Worm (Caenorhabditis elegans) whole organism, L1 larva: Measurements from ENCODE around the gene Y17D7C.2.

Source experiments
- C04F5.9 ChIP-seq: sonication (generic microtip); optimal IDR thresholded peaks from 2 replicates; lab custom pipeline; 2016; ENCODE audit warnings: missing genetic modification characterization, missing compliant biosample characterization
- C16A3.4 ChIP-seq: fragments of 150-350 bp; optimal IDR thresholded peaks from 2 replicates; lab custom pipeline; 2014; ENCODE audit warnings: missing biosample characterization, missing genetic modification characterization
- F16B12.6 ChIP-seq: fragments of 150-350 bp; optimal IDR thresholded peaks from 2 replicates; lab custom pipeline; 2014; ENCODE audit warnings: missing biosample characterization, missing genetic modification characterization
- aly-2 ChIP-seq: fragments of 150-350 bp; optimal IDR thresholded peaks from 2 replicates; lab custom pipeline; 2014; ENCODE audit warnings: missing biosample characterization, missing genetic modification characterization
- ceh-8 ChIP-seq: fragments of 200-800 bp; sonication (Bioruptor generic); optimal IDR thresholded peaks from 2 replicates; lab custom pipeline; 2018; ENCODE audit warnings: mild to moderate bottlenecking, missing genetic modification characterization, moderate library complexity, missing compliant biosample characterization
- ceh-82 ChIP-seq, 3 experiments: fragments of 150-350 bp in 1 of 3; sonication (generic microtip) in 2 of 3; optimal IDR thresholded peaks; 2 replicates each; lab custom pipeline; 2014 to 2017; ENCODE audit warnings: missing biosample characterization in 3 of 3, missing genetic modification characterization in 3 of 3
- ceh-90 ChIP-seq: sonication (generic microtip); optimal IDR thresholded peaks from 2 replicates; lab custom pipeline; 2016; ENCODE audit warnings: missing genetic modification characterization, missing compliant biosample characterization
- ces-1 ChIP-seq: fragments of 150-350 bp; optimal IDR thresholded peaks from 2 replicates; lab custom pipeline; 2014; ENCODE audit warnings: missing biosample characterization, missing genetic modification reagents, missing genetic modification characterization
- dpl-1 ChIP-seq, 3 experiments: fragments of 150-350 bp in 2 of 3; sonication (generic microtip) in 1 of 3; optimal IDR thresholded peaks; 2 replicates each; lab custom pipeline; 2014 to 2017; ENCODE audit warnings: missing biosample characterization in 3 of 3, missing genetic modification characterization in 3 of 3, missing genetic modification reagents in 3 of 3
- dsc-1 ChIP-seq: sonication (generic microtip); optimal IDR thresholded peaks from 2 replicates; lab custom pipeline; 2016; ENCODE audit warnings: mild to moderate bottlenecking, missing genetic modification characterization, missing compliant biosample characterization
- efl-1 ChIP-seq, 4 experiments: fragments of 150-350 bp; optimal IDR thresholded peaks in 3 of 4; peaks in 1 of 4; 1 replicate in 1 of 4; 2 replicates in 3 of 4; lab custom pipeline; 2014; ENCODE audit warnings: missing biosample characterization in 2 of 4, missing genetic modification characterization in 2 of 4, missing genetic modification reagents in 2 of 4
- efl-3 ChIP-seq: fragments of 200-800 bp; sonication (Bioruptor generic); optimal IDR thresholded peaks from 2 replicates; lab custom pipeline; 2018; ENCODE audit warnings: mild to moderate bottlenecking, missing genetic modification characterization, missing compliant biosample characterization
- egl-27 ChIP-seq, 2 experiments: fragments of 150-350 bp in 1 of 2; sonication (generic microtip); optimal IDR thresholded peaks; 3 replicates each; lab custom pipeline; 2017 to 2018; ENCODE audit warnings: missing biosample characterization in 2 of 2, missing genetic modification characterization in 2 of 2, missing genetic modification reagents in 2 of 2
- elt-3 ChIP-seq, 6 experiments: fragments of 150-350 bp in 1 of 6; sonication (generic microtip); optimal IDR thresholded peaks; 2 replicates each; lab custom pipeline; 2017 to 2018; ENCODE audit warnings: missing biosample characterization in 6 of 6, missing genetic modification characterization in 6 of 6, inconsistent platforms in 1 of 6
- fkh-10 ChIP-seq: sonication (generic microtip); optimal IDR thresholded peaks from 2 replicates; lab custom pipeline; 2017; ENCODE audit warnings: missing biosample characterization, missing genetic modification reagents, missing genetic modification characterization
- fkh-4 ChIP-seq: sonication (generic microtip); optimal IDR thresholded peaks from 2 replicates; lab custom pipeline; 2016; ENCODE audit warnings: missing compliant biosample characterization, missing genetic modification characterization, borderline replicate concordance
- fkh-8 ChIP-seq: sonication (generic microtip); optimal IDR thresholded peaks from 2 replicates; lab custom pipeline; 2016; ENCODE audit warnings: mild to moderate bottlenecking, missing genetic modification characterization, missing compliant biosample characterization
- fos-1 ChIP-seq: fragments of 150-350 bp; optimal IDR thresholded peaks from 2 replicates; lab custom pipeline; 2014; ENCODE audit warnings: missing biosample characterization, missing genetic modification characterization
- grh-1 ChIP-seq: fragments of 200-800 bp; sonication (Bioruptor generic); IDR thresholded peaks from 2 replicates; pipeline ENCODE4 v1.3.6; 2022; ENCODE audit warnings: missing genetic modification reagents, missing genetic modification characterization, missing compliant biosample characterization
- hlh-17 ChIP-seq: fragments of 200-800 bp; sonication (Bioruptor generic); optimal IDR thresholded peaks from 2 replicates; lab custom pipeline; 2018; ENCODE audit warnings: missing genetic modification characterization, mild to moderate bottlenecking, missing compliant biosample characterization, moderate library complexity, borderline replicate concordance
- irx-1 ChIP-seq: sonication (generic microtip); optimal IDR thresholded peaks from 2 replicates; lab custom pipeline; 2016; ENCODE audit warnings: missing genetic modification characterization, missing compliant biosample characterization
- jun-1 ChIP-seq: fragments of 150-350 bp; optimal IDR thresholded peaks from 2 replicates; lab custom pipeline; 2014; ENCODE audit warnings: missing biosample characterization, missing genetic modification reagents, missing genetic modification characterization
- lin-15B ChIP-seq: fragments of 150-350 bp; sonication (generic microtip); optimal IDR thresholded peaks from 3 replicates; lab custom pipeline; 2014; ENCODE audit warnings: missing biosample characterization, missing genetic modification characterization
- lin-35 ChIP-seq, 2 experiments: fragments of 150-350 bp; optimal IDR thresholded peaks; 2 replicates each; lab custom pipeline; 2014; ENCODE audit warnings: missing biosample characterization in 2 of 2, missing genetic modification characterization in 2 of 2, missing genetic modification reagents in 2 of 2
- lir-3 ChIP-seq: sonication (generic microtip); optimal IDR thresholded peaks from 2 replicates; lab custom pipeline; 2016; ENCODE audit warnings: mild to moderate bottlenecking, missing genetic modification characterization, moderate library complexity, missing compliant biosample characterization; ENCODE audit not compliant: poor library complexity
- mep-1 ChIP-seq: fragments of 150-350 bp; optimal IDR thresholded peaks from 2 replicates; lab custom pipeline; 2014; ENCODE audit warnings: missing biosample characterization, missing genetic modification characterization
- nhr-11 ChIP-seq: fragments of 150-350 bp; optimal IDR thresholded peaks from 2 replicates; lab custom pipeline; 2014; ENCODE audit warnings: missing biosample characterization, missing genetic modification characterization
- nhr-12 ChIP-seq: sonication (generic microtip); optimal IDR thresholded peaks from 2 replicates; lab custom pipeline; 2017; ENCODE audit warnings: missing biosample characterization, missing genetic modification characterization
- nhr-20 ChIP-seq: sonication (generic microtip); optimal IDR thresholded peaks from 2 replicates; lab custom pipeline; 2016; ENCODE audit warnings: mild to moderate bottlenecking, missing genetic modification characterization, missing compliant biosample characterization
- nhr-237 ChIP-seq: fragments of 150-350 bp; optimal IDR thresholded peaks from 2 replicates; lab custom pipeline; 2014; ENCODE audit warnings: missing biosample characterization, missing genetic modification characterization
- nhr-47 ChIP-seq: sonication (generic microtip); optimal IDR thresholded peaks from 2 replicates; lab custom pipeline; 2016; ENCODE audit warnings: mild to moderate bottlenecking, missing genetic modification characterization, moderate library complexity, missing compliant biosample characterization
- nhr-71 ChIP-seq: sonication (generic microtip); optimal IDR thresholded peaks from 2 replicates; lab custom pipeline; 2016; ENCODE audit warnings: mild to moderate bottlenecking, missing genetic modification characterization, moderate library complexity, missing compliant biosample characterization
- nhr-77 ChIP-seq: fragments of 150-350 bp; optimal IDR thresholded peaks from 2 replicates; lab custom pipeline; 2014; ENCODE audit warnings: missing biosample characterization, missing genetic modification characterization
- nhr-85 ChIP-seq: sonication (generic microtip); peaks from one replicate; lab custom pipeline; 2016; ENCODE audit warnings: missing genetic modification characterization, inconsistent platforms, missing compliant biosample characterization
- nhr-90 ChIP-seq: sonication (generic microtip); optimal IDR thresholded peaks from 2 replicates; lab custom pipeline; 2016; ENCODE audit warnings: mild to moderate bottlenecking, missing genetic modification characterization, missing compliant biosample characterization; ENCODE audit not compliant: poor library complexity
- pag-3 ChIP-seq: sonication (generic microtip); optimal IDR thresholded peaks from 2 replicates; lab custom pipeline; 2017; ENCODE audit warnings: missing genetic modification characterization, mild to moderate bottlenecking, missing compliant biosample characterization, antibody characterized with exemption, borderline replicate concordance; ENCODE audit not compliant: insufficient read depth
- pqm-1 ChIP-seq: sonication (generic microtip); optimal IDR thresholded peaks from 3 replicates; lab custom pipeline; 2017; ENCODE audit warnings: missing biosample characterization, missing genetic modification characterization
- rnt-1 ChIP-seq: sonication (generic microtip); optimal IDR thresholded peaks from 2 replicates; lab custom pipeline; 2016; ENCODE audit warnings: mild to moderate bottlenecking, missing genetic modification characterization, moderate library complexity, missing compliant biosample characterization
- skn-1 ChIP-seq: fragments of 150-350 bp; optimal IDR thresholded peaks from 2 replicates; lab custom pipeline; 2014; ENCODE audit warnings: missing biosample characterization, missing genetic modification characterization
- snpc-4 ChIP-seq: fragments of 150-350 bp; optimal IDR thresholded peaks from 2 replicates; lab custom pipeline; 2014; ENCODE audit warnings: missing biosample characterization, missing genetic modification characterization
- snu-23 ChIP-seq: sonication (generic microtip); optimal IDR thresholded peaks from 2 replicates; lab custom pipeline; 2016; ENCODE audit warnings: missing genetic modification characterization, missing compliant biosample characterization
- sup-37 ChIP-seq: fragments of 200-800 bp; sonication (Bioruptor generic); optimal IDR thresholded peaks from 2 replicates; lab custom pipeline; 2018; ENCODE audit warnings: mild to moderate bottlenecking, missing genetic modification characterization, missing compliant biosample characterization
- tbx-2 ChIP-seq: sonication (generic microtip); optimal IDR thresholded peaks from 2 replicates; lab custom pipeline; 2016; ENCODE audit warnings: missing genetic modification characterization, missing compliant biosample characterization
- tlp-1 ChIP-seq: fragments of 150-350 bp; optimal IDR thresholded peaks from 2 replicates; lab custom pipeline; 2014; ENCODE audit warnings: missing biosample characterization, missing genetic modification characterization
- unc-130 ChIP-seq: fragments of 150-350 bp; optimal IDR thresholded peaks from 2 replicates; lab custom pipeline; 2017; ENCODE audit warnings: missing biosample characterization, missing genetic modification characterization, inconsistent platforms
- unc-62 ChIP-seq: fragments of 150-350 bp; optimal IDR thresholded peaks from 2 replicates; lab custom pipeline; 2014; ENCODE audit warnings: missing biosample characterization, missing genetic modification reagents, missing genetic modification characterization
- unc-86 ChIP-seq: sonication (generic microtip); optimal IDR thresholded peaks from 2 replicates; lab custom pipeline; 2016; ENCODE audit warnings: missing genetic modification characterization, missing compliant biosample characterization
- vab-15 ChIP-seq: sonication (generic microtip); optimal IDR thresholded peaks from 2 replicates; lab custom pipeline; 2017; ENCODE audit warnings: missing genotype, mild to moderate bottlenecking, missing genetic modification characterization, missing compliant biosample characterization
- xbp-1 ChIP-seq: sonication (generic microtip); optimal IDR thresholded peaks from 2 replicates; lab custom pipeline; 2016; ENCODE audit warnings: missing genetic modification characterization, missing compliant biosample characterization
- zip-4 ChIP-seq: fragments of 200-800 bp; sonication (Bioruptor generic); optimal IDR thresholded peaks from 2 replicates; lab custom pipeline; 2018; ENCODE audit warnings: mild to moderate bottlenecking, missing genetic modification characterization, moderate library complexity, missing compliant biosample characterization
- ztf-11 ChIP-seq, 2 experiments: sonication (generic microtip); optimal IDR thresholded peaks; 2 replicates each; lab custom pipeline; 2016 to 2017; ENCODE audit warnings: missing genetic modification characterization in 2 of 2, missing biosample characterization in 1 of 2, missing compliant biosample characterization in 1 of 2
- ztf-4 ChIP-seq: fragments of 150-350 bp; optimal IDR thresholded peaks from 2 replicates; lab custom pipeline; 2014; ENCODE audit warnings: missing biosample characterization, missing genetic modification characterization

Y17D7C.2 gene

ce11 chrV:18723604-18724003 lies 3.8 kb upstream of the Y17D7C.2 start (continued):
- peak; percentile 96 for TF ChIP-seq mep-1 (tag; lab: Kevin White, UChicago)
- no peak for TF ChIP-seq ces-1 (GFP tag; lab: Kevin White, UChicago)
- TF ChIP-seq nhr-20: peak; percentile 78
- TF ChIP-seq skn-1 (tag; lab: Kevin White, UChicago): peak; percentile 64
- TF ChIP-seq snu-23 (GFP tag; lab: Kevin White, UChicago): peak; percentile 94
- no peak for TF ChIP-seq pqm-1 (tag; lab: Kevin White, UChicago)
- peak; percentile 70 for TF ChIP-seq jun-1 (tag; lab: Kevin White, UChicago)
- peak; percentile 87 for TF ChIP-seq xbp-1
- no peak for TF ChIP-seq ztf-4 (tag; lab: Kevin White, UChicago)
- peak; percentile 70 to 89 for TF ChIP-seq lin-35 (GFP tag; optimal IDR thresholded peaks at IDR 0.05; lab: Kevin White, UChicago)
- TF ChIP-seq unc-130 (tag; lab: Kevin White, UChicago): no peak
- TF ChIP-seq aly-2: no peak
- TF ChIP-seq zip-4 (GFP tag; lab: Kevin White, UChicago): no peak
- TF ChIP-seq dpl-1 (GFP tag; optimal IDR thresholded peaks at IDR 0.05; lab: Kevin White, UChicago): peak; percentile 66 to 78 (median 73)
- TF ChIP-seq ztf-11 (tag; optimal IDR thresholded peaks at IDR 0.05; lab: Kevin White, UChicago): peak in 1 of 2 experiments; percentile 72
- TF ChIP-seq nhr-47 (tag; lab: Kevin White, UChicago): peak; percentile 95
- TF ChIP-seq snpc-4 (tag; lab: Kevin White, UChicago): peak; percentile 86
- TF ChIP-seq C16A3.4 (tag; lab: Kevin White, UChicago): peak; percentile 47
- TF ChIP-seq C04F5.9 (tag; lab: Kevin White, UChicago): no peak
- peak; percentile 75 for TF ChIP-seq fos-1
- peak; percentile 86 for TF ChIP-seq unc-86 (tag; lab: Kevin White, UChicago)
- TF ChIP-seq efl-1 (optimal IDR thresholded peaks at IDR 0.05; lab: Kevin White, UChicago): peak; percentile 78 to 86
- peak; percentile 79 to 98 for TF ChIP-seq efl-1 (GFP tag; optimal IDR thresholded peaks at IDR 0.05 in 1 of 2; lab: Kevin White, UChicago)
- TF ChIP-seq nhr-77 (tag; lab: Kevin White, UChicago): peak; percentile 64
- TF ChIP-seq nhr-90 (tag; lab: Kevin White, UChicago): peak; percentile 85
- TF ChIP-seq lin-15B (tag; lab: Kevin White, UChicago): peak; percentile 25
- TF ChIP-seq dsc-1 (tag; lab: Kevin White, UChicago): peak; percentile 81
- no peak for TF ChIP-seq ceh-8 (GFP tag; lab: Kevin White, UChicago)
- TF ChIP-seq nhr-71 (tag; lab: Kevin White, UChicago): peak; percentile 95
- no peak for TF ChIP-seq sup-37 (GFP tag; lab: Kevin White, UChicago)
- peak in 1 of 6 experiments; percentile 38 for TF ChIP-seq elt-3 (tag; optimal IDR thresholded peaks at IDR 0.05; lab: Kevin White, UChicago)
- no peak for TF ChIP-seq rnt-1 (tag; lab: Kevin White, UChicago)
- no peak for TF ChIP-seq vab-15 (tag; lab: Kevin White, UChicago)
- TF ChIP-seq lir-3 (tag; lab: Kevin White, UChicago): no peak
- no peak for TF ChIP-seq tlp-1 (tag; lab: Kevin White, UChicago)
- TF ChIP-seq nhr-237: peak; percentile 80
- peak; percentile 58 for TF ChIP-seq F16B12.6 (tag; lab: Kevin White, UChicago)
- no peak for TF ChIP-seq efl-3 (GFP tag; lab: Kevin White, UChicago)
- TF ChIP-seq ceh-90 (tag; lab: Kevin White, UChicago): peak; percentile 13
- TF ChIP-seq fkh-8 (tag; lab: Kevin White, UChicago): no peak
- TF ChIP-seq egl-27 (tag; optimal IDR thresholded peaks at IDR 0.05; lab: Kevin White, UChicago): peak in 1 of 2 experiments; percentile 64
- peak; percentile 72 for TF ChIP-seq grh-1 (GFP tag; lab: Robert Waterston, UW)
- no peak for TF ChIP-seq hlh-17 (GFP tag; lab: Kevin White, UChicago)
- no peak for TF ChIP-seq unc-62
- no peak for TF ChIP-seq nhr-12 (tag; lab: Kevin White, UChicago)
- TF ChIP-seq tbx-2 (tag; lab: Kevin White, UChicago): peak; percentile 93
- TF ChIP-seq pag-3 (tag; lab: Kevin White, UChicago): no peak
- peak; percentile 68 for TF ChIP-seq nhr-11 (tag; lab: Kevin White, UChicago)
- TF ChIP-seq ceh-82 (tag; optimal IDR thresholded peaks at IDR 0.05; lab: Kevin White, UChicago): peak; percentile 75 to 90 (median 85)
- TF ChIP-seq nhr-85 (tag; lab: Kevin White, UChicago): peak; percentile 94
- TF ChIP-seq fkh-10: no peak
- TF ChIP-seq irx-1: peak; percentile 76
- TF ChIP-seq fkh-4 (tag; lab: Kevin White, UChicago): no peak
- TF ChIP-seq, all 84 proteins: peak for 43
